Worm (Caenorhabditis elegans): ENCODE measurements around the gene C04E7.3.

DNA sequence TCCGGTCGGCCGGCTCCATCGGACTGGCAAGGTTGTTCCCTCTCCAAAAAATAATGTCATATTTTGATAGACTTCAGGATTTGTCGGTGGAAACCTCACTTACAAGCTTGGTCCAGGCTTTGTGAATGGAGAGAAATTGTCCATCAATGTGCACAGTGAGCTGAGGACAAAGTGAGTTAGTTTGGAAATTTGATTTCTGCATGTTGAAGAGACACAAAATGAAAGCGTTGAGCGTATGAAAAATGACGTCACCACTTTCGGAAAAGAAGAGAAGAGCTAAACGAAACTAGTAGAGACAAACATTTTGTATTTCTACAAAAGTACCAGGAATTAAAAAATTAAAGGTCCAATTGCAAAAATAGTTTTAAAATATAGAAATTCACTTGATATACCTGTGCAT lies 42.0 kb downstream of the C04E7.3 start:
- TF ChIP-seq fkh-10 (GFP tag; optimal IDR thresholded peaks at IDR 0.05) (no peak), nhr-232 (tag; optimal IDR thresholded peaks at IDR 0.05) (no peak), pat-9 (tag; optimal IDR thresholded peaks at IDR 0.05) (no peak), ama-1 (optimal IDR thresholded peaks at IDR 0.05) (no peak), tbx-7 (tag; optimal IDR thresholded peaks at IDR 0.05) (no peak), fax-1 (tag; optimal IDR thresholded peaks at IDR 0.05) (no peak), pqm-1 (tag; optimal IDR thresholded peaks at IDR 0.05) (no peak), mec-3 (tag; optimal IDR thresholded peaks at IDR 0.05; ENCODE audit: borderline replicate concordance) (no peak), ceh-30 (tag; optimal IDR thresholded peaks at IDR 0.05) (no peak), pha-4 (tag; optimal IDR thresholded peaks at IDR 0.05) (no peak), C08G9.2 (tag; optimal IDR thresholded peaks at IDR 0.05) (no peak), elt-2 (tag; optimal IDR thresholded peaks at IDR 0.05) (no peak), F13H6.1 (tag; optimal IDR thresholded peaks at IDR 0.05) (no peak), Y22D7AL.16 (tag; optimal IDR thresholded peaks at IDR 0.05) (no peak)

Data from whole organism, late embryonic.